Worm (Caenorhabditis elegans) whole organism, L3 larva: ENCODE measurements around the gene T26H5.8.

Experiments used
- R02D3.7 ChIP-seq: fragments of 150-350 bp; optimal IDR thresholded peaks from 2 replicates; lab custom pipeline; 2014; ENCODE audit warnings: missing biosample characterization, missing genetic modification characterization
- ZK546.5 ChIP-seq: sonication (generic microtip); optimal IDR thresholded peaks from 2 replicates; lab custom pipeline; 2017; ENCODE audit warnings: missing biosample characterization, missing genetic modification characterization
- aly-2 ChIP-seq: fragments of 150-350 bp; optimal IDR thresholded peaks from 2 replicates; lab custom pipeline; 2014; ENCODE audit warnings: missing biosample characterization, missing genetic modification characterization
- ama-1 ChIP-seq: fragments of 150-350 bp; optimal IDR thresholded peaks from 2 replicates; lab custom pipeline; 2018
- ceh-16 ChIP-seq: sonication (generic microtip); optimal IDR thresholded peaks from 2 replicates; lab custom pipeline; 2017; ENCODE audit warnings: missing biosample characterization, missing genetic modification characterization
- ceh-82 ChIP-seq: fragments of 150-350 bp; optimal IDR thresholded peaks from 2 replicates; lab custom pipeline; 2014; ENCODE audit warnings: missing biosample characterization, missing genetic modification characterization
- ceh-9 ChIP-seq: sonication (generic microtip); optimal IDR thresholded peaks from 2 replicates; lab custom pipeline; 2018; ENCODE audit warnings: missing biosample characterization, missing genetic modification characterization
- daf-12 ChIP-seq: fragments of 150-350 bp; optimal IDR thresholded peaks from 2 replicates; lab custom pipeline; 2014; ENCODE audit warnings: missing biosample characterization, missing genetic modification reagents, missing genetic modification characterization
- egl-27 ChIP-seq: sonication (generic microtip); optimal IDR thresholded peaks from 4 replicates; lab custom pipeline; 2017; ENCODE audit warnings: missing biosample characterization, missing genetic modification reagents, missing genetic modification characterization
- egl-5 ChIP-seq: fragments of 150-350 bp; optimal IDR thresholded peaks from 2 replicates; lab custom pipeline; 2017; ENCODE audit warnings: missing biosample characterization, missing genetic modification reagents, missing genetic modification characterization, inconsistent platforms
- elt-2 ChIP-seq: sonication (generic microtip); optimal IDR thresholded peaks from 2 replicates; lab custom pipeline; 2016; ENCODE audit warnings: missing genetic modification reagents, mild to moderate bottlenecking, missing genetic modification characterization, missing compliant biosample characterization
- fos-1 ChIP-seq: fragments of 150-350 bp; optimal IDR thresholded peaks from 2 replicates; lab custom pipeline; 2014; ENCODE audit warnings: missing biosample characterization, missing genetic modification characterization
- hmg-11 ChIP-seq: sonication (generic microtip); optimal IDR thresholded peaks from 2 replicates; lab custom pipeline; 2016; ENCODE audit warnings: missing genetic modification characterization, missing compliant biosample characterization
- jun-1 ChIP-seq: fragments of 150-350 bp; optimal IDR thresholded peaks from 2 replicates; lab custom pipeline; 2014; ENCODE audit warnings: missing biosample characterization, missing genetic modification reagents, missing genetic modification characterization
- lin-15B ChIP-seq: fragments of 150-350 bp; optimal IDR thresholded peaks from 2 replicates; lab custom pipeline; 2014; ENCODE audit warnings: missing biosample characterization, missing genetic modification characterization
- lsy-12 ChIP-seq: sonication (generic microtip); optimal IDR thresholded peaks from 2 replicates; lab custom pipeline; 2016; ENCODE audit warnings: mild to moderate bottlenecking, missing genetic modification characterization, missing compliant biosample characterization
- mdl-1 ChIP-seq: fragments of 150-350 bp; optimal IDR thresholded peaks from 2 replicates; lab custom pipeline; 2014; ENCODE audit warnings: missing biosample characterization, missing genetic modification characterization
- mml-1 ChIP-seq: fragments of 150-350 bp; sonication (generic microtip); optimal IDR thresholded peaks from 3 replicates; lab custom pipeline; 2014; ENCODE audit warnings: missing biosample characterization, missing genetic modification characterization
- nhr-12 ChIP-seq: fragments of 150-350 bp; optimal IDR thresholded peaks from 2 replicates; lab custom pipeline; 2014; ENCODE audit warnings: missing biosample characterization, missing genetic modification characterization
- nhr-237 ChIP-seq: fragments of 150-350 bp; optimal IDR thresholded peaks from 2 replicates; lab custom pipeline; 2014; ENCODE audit warnings: missing biosample characterization, missing genetic modification characterization
- nhr-25 ChIP-seq: sonication (generic microtip); optimal IDR thresholded peaks from 2 replicates; lab custom pipeline; 2017; ENCODE audit warnings: missing biosample characterization, missing genetic modification characterization
- nhr-28 ChIP-seq: fragments of 150-350 bp; optimal IDR thresholded peaks from 2 replicates; lab custom pipeline; 2014; ENCODE audit warnings: missing biosample characterization, missing genetic modification characterization
- nhr-43 ChIP-seq: sonication (generic microtip); optimal IDR thresholded peaks from 2 replicates; lab custom pipeline; 2016; ENCODE audit warnings: mild to moderate bottlenecking, missing genetic modification characterization, missing compliant biosample characterization; ENCODE audit not compliant: poor library complexity, severe bottlenecking
- nhr-67 ChIP-seq: fragments of 150-350 bp; optimal IDR thresholded peaks from 2 replicates; lab custom pipeline; 2014; ENCODE audit warnings: missing biosample characterization, missing genetic modification characterization
- nhr-76 ChIP-seq: fragments of 150-350 bp; sonication (generic microtip); optimal IDR thresholded peaks from 5 replicates; lab custom pipeline; 2014; ENCODE audit warnings: missing biosample characterization, missing genetic modification characterization
- nhr-77 ChIP-seq: fragments of 150-350 bp; optimal IDR thresholded peaks from 2 replicates; lab custom pipeline; 2014; ENCODE audit warnings: missing biosample characterization, missing genetic modification characterization
- pha-4 ChIP-seq: fragments of 150-350 bp; optimal IDR thresholded peaks from 2 replicates; lab custom pipeline; 2014; ENCODE audit warnings: missing biosample characterization, missing genetic modification reagents, missing genetic modification characterization
- pqm-1 ChIP-seq: fragments of 150-350 bp; optimal IDR thresholded peaks from 2 replicates; lab custom pipeline; 2017; ENCODE audit warnings: missing biosample characterization, missing genetic modification characterization, inconsistent platforms
- sea-2 ChIP-seq: fragments of 150-350 bp; sonication (generic microtip); optimal IDR thresholded peaks from 4 replicates; lab custom pipeline; 2014; ENCODE audit warnings: missing biosample characterization, missing genetic modification reagents, missing genetic modification characterization
- skn-1 ChIP-seq: fragments of 150-350 bp; optimal IDR thresholded peaks from 2 replicates; lab custom pipeline; 2014; ENCODE audit warnings: missing biosample characterization, missing genetic modification characterization
- tbx-2 ChIP-seq: sonication (generic microtip); optimal IDR thresholded peaks from 2 replicates; lab custom pipeline; 2016; ENCODE audit warnings: mild to moderate bottlenecking, missing genetic modification characterization, missing compliant biosample characterization
- unc-62 ChIP-seq: fragments of 150-350 bp; sonication (generic microtip); optimal IDR thresholded peaks from 4 replicates; lab custom pipeline; 2014; ENCODE audit warnings: missing biosample characterization, missing genetic modification reagents, missing genetic modification characterization
- zag-1 ChIP-seq: fragments of 150-350 bp; optimal IDR thresholded peaks from 2 replicates; lab custom pipeline; 2014; ENCODE audit warnings: missing biosample characterization, missing genetic modification characterization
- ztf-11 ChIP-seq: fragments of 150-350 bp; optimal IDR thresholded peaks from 2 replicates; lab custom pipeline; 2014; ENCODE audit warnings: missing biosample characterization, missing genetic modification characterization
- ztf-4 ChIP-seq: fragments of 150-350 bp; optimal IDR thresholded peaks from 2 replicates; lab custom pipeline; 2014; ENCODE audit warnings: missing biosample characterization, missing genetic modification characterization

The T26H5.8 gene

ce11 chrV:15406928-15407327, 25.6 kb downstream of the T26H5.8 start, which contains the start of gene srh-257:
srh-257 (plus strand) TSS chrV:15407228.
- no peak for TF ChIP-seq lsy-12 (tag; lab: Kevin White, UChicago)
- TF ChIP-seq aly-2 (tag; lab: Kevin White, UChicago), result no peak
- no peak for TF ChIP-seq ama-1 (lab: Kevin White, UChicago)
- no peak for TF ChIP-seq daf-12
- no peak for TF ChIP-seq jun-1 (tag; lab: Kevin White, UChicago)
- TF ChIP-seq skn-1 (tag; lab: Kevin White, UChicago), result no peak
- TF ChIP-seq egl-27 (tag; lab: Kevin White, UChicago), result no peak
- TF ChIP-seq nhr-25 (tag; lab: Kevin White, UChicago), result no peak
- no peak for TF ChIP-seq ceh-9 (tag; lab: Kevin White, UChicago)
- no peak for TF ChIP-seq unc-62 (GFP tag; lab: Kevin White, UChicago)
- no peak for TF ChIP-seq ZK546.5 (tag; lab: Kevin White, UChicago)
- TF ChIP-seq lin-15B (tag; lab: Kevin White, UChicago), result no peak
- TF ChIP-seq nhr-237 (tag; lab: Kevin White, UChicago), result no peak
- TF ChIP-seq zag-1, result no peak
- TF ChIP-seq pqm-1 (tag; lab: Kevin White, UChicago), result no peak
- TF ChIP-seq nhr-67, result no peak
- no peak for TF ChIP-seq ztf-4 (tag; lab: Kevin White, UChicago)
- no peak for TF ChIP-seq ceh-82 (tag; lab: Kevin White, UChicago)
- TF ChIP-seq nhr-76 (tag; lab: Kevin White, UChicago), result no peak

- TF ChIP-seq egl-5 (no peak), jun-1 (tag; lab: Kevin White, UChicago) (no peak), ceh-16 (no peak), egl-27 (tag; lab: Kevin White, UChicago) (no peak), ZK546.5 (tag; lab: Kevin White, UChicago) (no peak), tbx-2 (no peak), R02D3.7 (tag; lab: Kevin White, UChicago) (no peak), nhr-76 (tag; lab: Kevin White, UChicago) (no peak), mml-1 (tag; lab: Kevin White, UChicago) (no peak), pqm-1 (tag; lab: Kevin White, UChicago) (no peak), unc-62 (GFP tag; lab: Kevin White, UChicago) (no peak), daf-12 (no peak), ztf-4 (tag; lab: Kevin White, UChicago) (no peak), skn-1 (tag; lab: Kevin White, UChicago) (no peak), fos-1 (tag; lab: Kevin White, UChicago) (no peak), ztf-11 (tag; lab: Kevin White, UChicago) (no peak)
These were observed 27.7 kb downstream of the T26H5.8 start, which contains the start of gene srh-258 for ce11 chrV:15404859-15405258. srh-258 (plus strand) TSS chrV:15405159.

- TF ChIP-seq daf-12 (no peak), hmg-11 (tag; lab: Kevin White, UChicago) (no peak), pha-4 (peak; percentile 41)
These were observed 30.6 kb downstream of the T26H5.8 start, which contains the start of gene fbxa-135 for ce11 chrV:15401856-15402314. fbxa-135 (plus strand) TSS chrV:15402264.

DNA sequence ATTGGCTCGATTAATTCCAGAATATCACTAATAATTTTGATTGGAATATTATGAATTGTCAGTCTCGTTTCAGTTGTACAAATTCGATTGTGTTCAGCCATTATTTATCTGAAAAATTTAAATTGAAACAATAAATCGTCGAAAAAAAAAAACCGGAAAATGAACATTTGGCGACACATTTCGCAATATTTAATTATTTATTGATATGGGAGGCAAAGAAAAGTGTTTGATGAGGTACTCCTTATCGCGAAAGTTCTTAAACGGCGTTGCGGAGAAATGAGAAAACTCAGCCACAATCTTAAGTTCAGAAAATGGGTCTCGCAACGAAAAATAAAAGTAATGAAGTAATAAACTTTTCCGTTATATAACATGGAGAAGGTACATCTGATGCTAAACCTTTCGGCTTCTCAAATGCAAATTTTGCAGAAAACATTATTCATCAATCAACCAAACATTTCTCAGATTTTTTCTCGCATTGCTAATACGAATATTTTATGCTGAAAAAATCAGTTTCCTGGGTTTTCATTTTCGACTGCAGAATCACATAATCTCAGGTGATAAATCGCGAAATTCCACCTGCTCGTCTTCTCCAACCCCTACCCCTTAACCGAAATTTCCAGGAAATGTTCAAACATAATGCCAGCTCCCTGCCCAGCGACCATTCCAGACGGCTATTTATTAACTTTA, 32.7 kb downstream of the T26H5.8 start, which contains the start of the genes T06E6.15 and sri-7:
Gene T06E6.15, minus strand, starts transcription at position 101 of the 687 bp plus-strand sequence.
Gene sri-7, plus strand, starts transcription at position 637 of the 687 bp plus-strand sequence.
- no peak for TF ChIP-seq elt-2 (tag; lab: Kevin White, UChicago)
- TF ChIP-seq ama-1 (lab: Kevin White, UChicago), result no peak

ce11 chrV:15398728-15399127, 33.8 kb downstream of the T26H5.8 start, which contains the start of gene fbxa-199:
fbxa-199 (minus strand) TSS chrV:15398828.
- TF ChIP-seq mdl-1 (tag; lab: Kevin White, UChicago) (no peak), pqm-1 (tag; lab: Kevin White, UChicago) (no peak), nhr-76 (tag; lab: Kevin White, UChicago) (no peak), aly-2 (tag; lab: Kevin White, UChicago) (no peak), ceh-16 (no peak), jun-1 (tag; lab: Kevin White, UChicago) (no peak), nhr-28 (tag; lab: Kevin White, UChicago) (no peak), egl-5 (no peak), ztf-11 (tag; lab: Kevin White, UChicago) (no peak), nhr-12 (tag; lab: Kevin White, UChicago) (no peak), zag-1 (no peak), fos-1 (tag; lab: Kevin White, UChicago) (no peak), sea-2 (no peak), nhr-43 (tag; lab: Kevin White, UChicago) (no peak), nhr-77 (no peak)
